Fruit fly (Drosophila melanogaster): ENCODE data around the gene Acox3.

Gene Acox3

DNA sequence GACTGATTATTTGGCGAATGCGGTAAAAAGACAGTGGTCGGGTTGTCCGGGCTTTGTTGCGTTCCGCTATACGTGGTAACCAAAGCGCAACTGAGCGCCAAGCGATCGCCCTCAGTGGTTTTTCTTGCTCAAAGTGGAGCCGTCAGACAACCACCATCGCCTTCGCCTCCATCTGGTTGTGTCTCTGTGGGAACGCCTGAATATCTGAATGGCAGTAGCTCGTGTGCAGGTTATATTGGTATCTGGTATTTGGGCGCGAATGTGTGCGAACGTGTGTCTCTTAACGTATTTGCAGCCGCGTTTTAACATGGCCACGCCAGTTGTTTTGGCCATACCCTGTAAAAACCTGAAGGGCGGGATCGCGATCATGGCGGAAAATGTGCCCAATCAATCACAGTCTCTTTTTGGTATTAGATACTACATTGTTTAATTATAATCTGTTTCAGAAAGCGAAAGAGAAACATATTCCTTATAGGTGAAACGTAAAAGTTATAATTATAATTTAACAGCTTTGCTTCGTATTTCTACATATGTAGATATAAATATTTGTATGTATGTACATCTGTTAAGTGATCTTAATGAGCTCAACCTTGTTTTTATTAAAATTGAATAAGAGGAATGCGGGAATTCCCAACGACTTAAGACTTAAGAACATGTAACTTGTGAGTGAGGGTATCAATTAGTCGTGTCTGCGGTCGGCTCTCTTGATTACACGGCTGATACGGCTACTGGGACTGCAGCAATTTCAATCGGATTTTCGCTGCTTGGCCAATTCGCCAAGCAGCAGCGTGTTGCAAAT lies 24.0 kb upstream of the Acox3 start (continued):
- peak; percentile 34 for TF ChIP-seq CG5180 (GFP tag; optimal IDR thresholded peaks at IDR 0.05)
- peak in 1 of 2 experiments; percentile 39 for TF ChIP-seq Hr51 (GFP tag; optimal IDR thresholded peaks at IDR 0.05)
- peak; percentile 18 for TF ChIP-seq tio (GFP tag; optimal IDR thresholded peaks at IDR 0.05)
- peak; percentile 21 for TF ChIP-seq ind (GFP tag; optimal IDR thresholded peaks at IDR 0.05)
- no peak for TF ChIP-seq CG4328 (GFP tag; optimal IDR thresholded peaks at IDR 0.05)
- peak; percentile 4 for TF ChIP-seq CG4820 (GFP tag; optimal IDR thresholded peaks at IDR 0.05)
- TF ChIP-seq CG17361 (GFP tag; IDR thresholded peaks at IDR 0.05): no peak
- no peak for TF ChIP-seq yki (optimal IDR thresholded peaks at IDR 0.05)
- 0 out of 2 replicates have a peak, but pooled peaks have one; percentile 33 for TF ChIP-seq NFAT (GFP tag; IDR thresholded peaks at IDR 0.05)
- TF ChIP-seq lab (GFP tag; optimal IDR thresholded peaks at IDR 0.05): peak; percentile 14
- TF ChIP-seq Taf1 (GFP tag; IDR thresholded peaks at IDR 0.05): peak; percentile 32; the same call in 1 of the 2 replicates
- TF ChIP-seq Sox100B (GFP tag; optimal IDR thresholded peaks at IDR 0.05): peak; percentile 52
- peak in 1 of 2 experiments; percentile 2 for TF ChIP-seq Eip74EF (GFP tag; optimal IDR thresholded peaks at IDR 0.05)
- peak; percentile 81 for TF ChIP-seq CG12769 (tag; optimal IDR thresholded peaks at IDR 0.05)
- peak; percentile 4 for TF ChIP-seq cwo (GFP tag; optimal IDR thresholded peaks at IDR 0.05)

DNA sequence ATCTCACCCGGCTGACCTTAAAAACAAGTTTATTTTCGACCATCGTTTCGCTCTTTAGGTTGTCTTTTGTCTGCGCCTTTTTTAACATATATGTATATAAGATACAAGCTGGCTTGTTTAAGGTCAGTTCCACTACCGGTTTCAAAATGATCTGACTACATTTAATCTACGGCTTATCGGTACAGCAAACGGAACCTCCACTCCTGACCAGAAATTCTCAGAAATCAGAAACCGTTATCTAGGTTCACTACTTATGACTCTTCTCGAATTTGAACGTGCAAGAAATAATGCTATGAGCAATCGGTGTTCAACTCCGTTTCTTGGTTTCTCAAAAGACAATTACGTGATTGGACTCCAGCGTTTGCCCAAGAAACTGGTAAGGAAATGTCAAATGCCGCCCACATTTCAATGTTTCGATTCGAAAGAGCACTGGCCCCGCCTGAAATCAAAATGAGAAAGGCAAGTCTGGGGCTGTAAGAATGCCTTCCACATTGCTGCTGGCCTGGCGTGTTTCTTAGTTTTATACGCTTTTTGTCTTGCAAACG lies 22.0 kb upstream of the Acox3 start:
- TF ChIP-seq chinmo (GFP tag; IDR thresholded peaks at IDR 0.05; ENCODE audit: partially characterized antibody) (peak; percentile 45; the same call in 1 of the 4 replicates), CG11695 (GFP tag; IDR thresholded peaks at IDR 0.05) (peak; percentile 55; the same call in 2 of the 3 replicates), Eip74EF (GFP tag; optimal IDR thresholded peaks at IDR 0.05) (peak in 1 of 2 experiments; percentile 18), CG15269 (tag; optimal IDR thresholded peaks at IDR 0.05) (peak; percentile 31), lbe (GFP tag; optimal IDR thresholded peaks at IDR 0.05) (no peak), Hr78 (GFP tag; optimal IDR thresholded peaks at IDR 0.05) (peak in 1 of 2 experiments; percentile 28), kni (GFP tag; optimal IDR thresholded peaks at IDR 0.05) (peak; percentile 20), nau (GFP tag; optimal IDR thresholded peaks at IDR 0.05) (no peak), mam (GFP tag; optimal IDR thresholded peaks at IDR 0.05) (no peak), Stat92E (GFP tag; optimal IDR thresholded peaks at IDR 0.05) (peak in 1 of 3 experiments; percentile 64), nerfin-2 (GFP tag; IDR thresholded peaks at IDR 0.05; ENCODE audit: partially characterized antibody) (0 out of 2 replicates have a peak, but pooled peaks have one; percentile 18)

dm6 chr2L:6467509-6467908 lies 19.3 kb upstream of the Acox3 start, which contains the start of gene HemK1:
TSS of gene HemK1 (minus strand) at chr2L:6467698.
- 0 out of 3 replicates have a peak, but pooled peaks have one; percentile 34 for TF ChIP-seq ci (GFP tag; IDR thresholded peaks at IDR 0.05)
- TF ChIP-seq CG6689 (GFP tag; IDR thresholded peaks at IDR 0.05): no peak
- peak; percentile 69 for TF ChIP-seq YL-1 (GFP tag; optimal IDR thresholded peaks at IDR 0.05)
- peak; percentile 45 for TF ChIP-seq NC2β (GFP tag; optimal IDR thresholded peaks at IDR 0.05)
- no peak for TF ChIP-seq CG17359 (tag; optimal IDR thresholded peaks at IDR 0.05)
- TF ChIP-seq CG12219 (GFP tag; optimal IDR thresholded peaks at IDR 0.05): no peak
- TF ChIP-seq HLHmδ (GFP tag; optimal IDR thresholded peaks at IDR 0.05): no peak
- no peak for TF ChIP-seq jigr1 (GFP tag; IDR thresholded peaks at IDR 0.05)
- TF ChIP-seq Neu2 (GFP tag; optimal IDR thresholded peaks at IDR 0.05; ENCODE audit: borderline replicate concordance): no peak
- no peak for TF ChIP-seq pita (GFP tag; optimal IDR thresholded peaks at IDR 0.05)
- TF ChIP-seq hb (GFP tag; IDR thresholded peaks at IDR 0.05; ENCODE audit: partially characterized antibody): no peak
- no peak for TF ChIP-seq pb (GFP tag; optimal IDR thresholded peaks at IDR 0.05)
- TF ChIP-seq btn (GFP tag; optimal IDR thresholded peaks at IDR 0.05): no peak
- peak; percentile 55 for TF ChIP-seq CG4617 (GFP tag; optimal IDR thresholded peaks at IDR 0.05; ENCODE audit: borderline replicate concordance)
- peak; percentile 21 for TF ChIP-seq grau (tag; optimal IDR thresholded peaks at IDR 0.05)
- no peak for TF ChIP-seq bab2 (GFP tag; optimal IDR thresholded peaks at IDR 0.05)
- no peak for TF ChIP-seq ab (GFP tag; optimal IDR thresholded peaks at IDR 0.05)
- no peak for TF ChIP-seq tll (GFP tag; optimal IDR thresholded peaks at IDR 0.05)
- no peak for TF ChIP-seq CG17385 (GFP tag; optimal IDR thresholded peaks at IDR 0.05)
- TF ChIP-seq lmd (GFP tag; IDR thresholded peaks at IDR 0.05): no peak

All from whole organism, embryonic.